Fruit fly (Drosophila melanogaster): ENCODE results near the gene CG33985.

CG33985 gene

dm6 chr3L:15537916-15538581 lies 11.4 kb upstream of the CG33985 start (continued):
- TF ChIP-seq slp2 (GFP tag; optimal IDR thresholded peaks at IDR 0.05), result peak; percentile 32
- TF ChIP-seq B-H1 (GFP tag; IDR thresholded peaks at IDR 0.05), result no peak
- peak; percentile 19; the same call in 1 of the 2 replicates for TF ChIP-seq ssp (GFP tag; IDR thresholded peaks at IDR 0.05)
- peak; percentile 35 for TF ChIP-seq Camta (GFP tag; optimal IDR thresholded peaks at IDR 0.05)
- peak; percentile 33 for TF ChIP-seq CG10654 (GFP tag; optimal IDR thresholded peaks at IDR 0.05)
- peak; percentile 16 for TF ChIP-seq twi (tag; optimal IDR thresholded peaks at IDR 0.05)
- TF ChIP-seq tup (GFP tag; optimal IDR thresholded peaks at IDR 0.05), result no peak
- no peak for TF ChIP-seq al (GFP tag; IDR thresholded peaks at IDR 0.05)
- peak; percentile 49 for TF ChIP-seq Hmx (GFP tag; optimal IDR thresholded peaks at IDR 0.05)
- TF ChIP-seq CG18262 (tag; optimal IDR thresholded peaks at IDR 0.05), result peak; percentile 84
- TF ChIP-seq CG10366 (GFP tag; IDR thresholded peaks at IDR 0.05), result peak; percentile 35; the same call in 1 of the 2 replicates
- TF ChIP-seq CG6683 (GFP tag; optimal IDR thresholded peaks at IDR 0.05), result peak; percentile 6
- peak; percentile 85 for TF ChIP-seq CG11504 (tag; optimal IDR thresholded peaks at IDR 0.05)
- TF ChIP-seq zfh1 (GFP tag; IDR thresholded peaks at IDR 0.05), result no peak
- TF ChIP-seq Med (GFP tag), result peak; percentile 42
- TF ChIP-seq Eip74EF (GFP tag; optimal IDR thresholded peaks at IDR 0.05), result peak in 1 of 2 experiments; percentile 78
- peak; percentile 75 for TF ChIP-seq unpg (GFP tag; optimal IDR thresholded peaks at IDR 0.05)
- TF ChIP-seq CG1792 (GFP tag; optimal IDR thresholded peaks at IDR 0.05), result no peak
- TF ChIP-seq esg (GFP tag; conservative IDR thresholded peaks at IDR 0.05), result peak; percentile 46
- 0 out of 4 replicates have a peak, but pooled peaks have one; percentile 42 for TF ChIP-seq chinmo (GFP tag; IDR thresholded peaks at IDR 0.05; ENCODE audit: partially characterized antibody)
- TF ChIP-seq dysf (GFP tag; IDR thresholded peaks at IDR 0.05), result peak; percentile 57; the same call in 2 of the 3 replicates
- peak; percentile 0 for TF ChIP-seq Six4 (GFP tag; optimal IDR thresholded peaks at IDR 0.05)
- TF ChIP-seq CG10209 (GFP tag; optimal IDR thresholded peaks at IDR 0.05), result peak; percentile 76
- peak; percentile 58 for TF ChIP-seq CG12104 (GFP tag; optimal IDR thresholded peaks at IDR 0.05)
- TF ChIP-seq Xbp1 (GFP tag; optimal IDR thresholded peaks at IDR 0.05), result peak; percentile 63
- TF ChIP-seq B-H2 (GFP tag; optimal IDR thresholded peaks at IDR 0.05), result no peak
- peak; percentile 67 for TF ChIP-seq Hsf (GFP tag; optimal IDR thresholded peaks at IDR 0.05)
- peak; percentile 75 for TF ChIP-seq Asciz (GFP tag; optimal IDR thresholded peaks at IDR 0.05)
- TF ChIP-seq CG13424 (tag; optimal IDR thresholded peaks at IDR 0.05), result peak; percentile 71
- TF ChIP-seq btn (GFP tag; optimal IDR thresholded peaks at IDR 0.05), result peak; percentile 1
- TF ChIP-seq lab (GFP tag; optimal IDR thresholded peaks at IDR 0.05), result peak; percentile 68
- no peak for TF ChIP-seq CG5953 (GFP tag; IDR thresholded peaks at IDR 0.05)
- TF ChIP-seq gcm2 (GFP tag; optimal IDR thresholded peaks at IDR 0.05), result no peak
- TF ChIP-seq CG15514 (GFP tag; optimal IDR thresholded peaks at IDR 0.05), result peak; percentile 14
- peak; percentile 33 for TF ChIP-seq tap (tag; optimal IDR thresholded peaks at IDR 0.05)
- TF ChIP-seq her (GFP tag; optimal IDR thresholded peaks at IDR 0.05), result peak; percentile 4
- TF ChIP-seq ems (GFP tag; optimal IDR thresholded peaks at IDR 0.05), result peak; percentile 21
- TF ChIP-seq CG7987 (GFP tag; optimal IDR thresholded peaks at IDR 0.05), result no peak
- TF ChIP-seq CG18011 (GFP tag; optimal IDR thresholded peaks at IDR 0.05), result peak; percentile 25
- no peak for TF ChIP-seq TFAM (GFP tag; optimal IDR thresholded peaks at IDR 0.05)
- TF ChIP-seq CG10274 (GFP tag; optimal IDR thresholded peaks at IDR 0.05), result peak; percentile 47
- peak; percentile 65 for TF ChIP-seq CG12659 (GFP tag; optimal IDR thresholded peaks at IDR 0.05)
- TF ChIP-seq CG17328 (GFP tag; IDR thresholded peaks at IDR 0.05), result peak; percentile 39; the same call in 1 of the 2 replicates
- TF ChIP-seq ranshi (GFP tag; IDR thresholded peaks at IDR 0.05), result peak; percentile 12; the same call in 1 of the 2 replicates
- peak; percentile 53 for TF ChIP-seq Vsx1 (GFP tag; optimal IDR thresholded peaks at IDR 0.05)
- peak; percentile 65 for TF ChIP-seq odd (GFP tag; optimal IDR thresholded peaks at IDR 0.05)
- TF ChIP-seq zen (tag; optimal IDR thresholded peaks at IDR 0.05), result peak; percentile 74
- peak; percentile 55 for TF ChIP-seq CG15011 (GFP tag; optimal IDR thresholded peaks at IDR 0.05)
- no peak for TF ChIP-seq HLHmδ (GFP tag; optimal IDR thresholded peaks at IDR 0.05)

Measured in whole organism, embryonic.